Worm (Caenorhabditis elegans) whole organism, early embryonic: ENCODE measurements around the gene Y51H7C.9.

Experiments used
- B0310.2 ChIP-seq: sonication (generic microtip); optimal IDR thresholded peaks from 2 replicates; lab custom pipeline; 2016; ENCODE audit warnings: mild to moderate bottlenecking, missing genetic modification characterization, missing compliant biosample characterization
- F13C5.2 ChIP-seq: sonication (generic microtip); optimal IDR thresholded peaks from 2 replicates; lab custom pipeline; 2017; ENCODE audit warnings: mild to moderate bottlenecking, missing genetic modification characterization, inconsistent platforms, missing compliant biosample characterization
- ama-1 ChIP-seq: fragments of 150-350 bp; optimal IDR thresholded peaks from 2 replicates; lab custom pipeline; 2014
- ceh-36 ChIP-seq: sonication (generic microtip); optimal IDR thresholded peaks from 2 replicates; lab custom pipeline; 2016; ENCODE audit warnings: missing genetic modification characterization, inconsistent platforms, missing compliant biosample characterization
- ets-7 ChIP-seq: sonication (generic microtip); optimal IDR thresholded peaks from 2 replicates; lab custom pipeline; 2016; ENCODE audit warnings: missing genotype, missing genetic modification characterization, missing compliant biosample characterization
- hmbx-1 ChIP-seq: sonication (generic microtip); optimal IDR thresholded peaks from 2 replicates; lab custom pipeline; 2016; ENCODE audit warnings: mild to moderate bottlenecking, missing genetic modification characterization, missing compliant biosample characterization
- hmg-4 ChIP-seq: fragments of 200-800 bp; sonication (Bioruptor generic); optimal IDR thresholded peaks from 2 replicates; lab custom pipeline; 2018; ENCODE audit warnings: mild to moderate bottlenecking, missing genetic modification characterization, missing compliant biosample characterization
- hnd-1 ChIP-seq: sonication (generic microtip); optimal IDR thresholded peaks from 2 replicates; lab custom pipeline; 2016; ENCODE audit warnings: missing genetic modification characterization, missing compliant biosample characterization
- pes-1 ChIP-seq: fragments of 200-800 bp; sonication (Bioruptor generic); IDR thresholded peaks from 2 replicates; pipeline ENCODE4 v1.3.6; 2022; ENCODE audit warnings: missing genetic modification reagents, missing genetic modification characterization, missing compliant biosample characterization
- scrt-1 ChIP-seq: fragments of 200-800 bp; sonication (Bioruptor generic); IDR thresholded peaks from 2 replicates; pipeline ENCODE4 v1.3.6; 2022; ENCODE audit warnings: missing genetic modification characterization, missing compliant biosample characterization
- sea-1 ChIP-seq: fragments of 200-800 bp; sonication (Bioruptor generic); conservative IDR thresholded peaks from 2 replicates; pipeline ENCODE4 v1.3.6; 2022; ENCODE audit warnings: missing genetic modification characterization, missing compliant biosample characterization
- tbx-11 ChIP-seq: fragments of 200-800 bp; sonication (Bioruptor generic); IDR thresholded peaks from 2 replicates; pipeline ENCODE4 v1.3.6; 2022; ENCODE audit warnings: missing genetic modification characterization, missing compliant biosample characterization
- tbx-37 ChIP-seq: fragments of 200-800 bp; sonication (Bioruptor generic); conservative IDR thresholded peaks from 2 replicates; pipeline ENCODE4 v1.3.6; 2022; ENCODE audit warnings: missing genetic modification reagents, missing genetic modification characterization, missing compliant biosample characterization
- tra-4 ChIP-seq: sonication (generic microtip); optimal IDR thresholded peaks from 2 replicates; lab custom pipeline; 2017; ENCODE audit warnings: missing genetic modification characterization, missing compliant biosample characterization

ce11 chrII:1436715-1437114 lies 25.4 kb upstream of the Y51H7C.9 start:
- TF ChIP-seq pes-1 (GFP tag; lab: Robert Waterston, UW) (no peak), ama-1 (lab: Kevin White, UChicago) (no peak), tbx-11 (GFP tag; lab: Robert Waterston, UW) (no peak), sea-1 (GFP tag; lab: Robert Waterston, UW) (no peak), F13C5.2 (tag; lab: Kevin White, UChicago) (no peak), hmg-4 (no peak), B0310.2 (no peak), scrt-1 (GFP tag; lab: Robert Waterston, UW) (no peak), hmbx-1 (tag; lab: Kevin White, UChicago) (no peak), tbx-37 (no peak), hnd-1 (tag; lab: Kevin White, UChicago) (no peak), ets-7 (no peak), tra-4 (tag; lab: Kevin White, UChicago) (no peak), ceh-36 (tag; lab: Kevin White, UChicago) (no peak)
